Worm (Caenorhabditis elegans) whole organism, young adult: ENCODE data around the gene M106.7.

Source experiments
- B0035.1 ChIP-seq: sonication (generic microtip); optimal IDR thresholded peaks from 2 replicates; lab custom pipeline; 2016; ENCODE audit warnings: missing genetic modification characterization, mild to moderate bottlenecking, missing compliant biosample characterization, missing genotype, missing genetic modification reagents
- B0336.3 ChIP-seq: fragments of 200-800 bp; sonication (Bioruptor generic); IDR thresholded peaks from 2 replicates; pipeline ENCODE4 v1.3.6; 2022; ENCODE audit warnings: missing genetic modification characterization, missing compliant biosample characterization
- D2030.7 ChIP-seq: fragments of 200-800 bp; sonication (Bioruptor generic); IDR thresholded peaks from 2 replicates; pipeline ENCODE4 v1.3.6; 2022; ENCODE audit warnings: missing genetic modification reagents, missing genetic modification characterization, missing compliant biosample characterization
- F37B4.10 ChIP-seq: fragments of 200-800 bp; sonication (Bioruptor generic); IDR thresholded peaks from 2 replicates; pipeline ENCODE4 v1.3.6; 2022; ENCODE audit warnings: missing genetic modification characterization, missing compliant biosample characterization
- F49E8.2 ChIP-seq: sonication (generic microtip); optimal IDR thresholded peaks from 3 replicates; lab custom pipeline; 2017; ENCODE audit warnings: missing genetic modification characterization, mild to moderate bottlenecking, missing compliant biosample characterization, antibody characterized with exemption, moderate library complexity; ENCODE audit not compliant: insufficient read depth
- F55B11.4 ChIP-seq: sonication (generic microtip); optimal IDR thresholded peaks from 2 replicates; lab custom pipeline; 2016; ENCODE audit warnings: missing compliant biosample characterization, missing genetic modification characterization, borderline replicate concordance; ENCODE audit not compliant: insufficient read depth
- F57C9.4 ChIP-seq: sonication (generic microtip); optimal IDR thresholded peaks from 2 replicates; lab custom pipeline; 2017; ENCODE audit warnings: mild to moderate bottlenecking, missing genetic modification characterization, missing compliant biosample characterization
- K11D2.4 ChIP-seq: fragments of 200-800 bp; sonication (Bioruptor generic); IDR thresholded peaks from 2 replicates; pipeline ENCODE4 v1.3.6; 2022; ENCODE audit warnings: missing genetic modification reagents, missing genetic modification characterization, missing compliant biosample characterization
- Y53G8AR.9 ChIP-seq: fragments of 200-800 bp; sonication (Bioruptor generic); conservative IDR thresholded peaks from 2 replicates; pipeline ENCODE4 v1.3.6; 2022; ENCODE audit warnings: missing genetic modification reagents, missing genetic modification characterization, missing compliant biosample characterization
- Y67H2A.10 ChIP-seq: fragments of 200-800 bp; sonication (Bioruptor generic); conservative IDR thresholded peaks from 2 replicates; pipeline ENCODE4 v1.3.6; 2022; ENCODE audit warnings: missing genetic modification reagents, missing genetic modification characterization, missing compliant biosample characterization
- akir-1 ChIP-seq: fragments of 200-800 bp; sonication (Bioruptor generic); optimal IDR thresholded peaks from 2 replicates; lab custom pipeline; 2018; ENCODE audit warnings: mild to moderate bottlenecking, missing genetic modification characterization, moderate library complexity, missing compliant biosample characterization
- attf-3 ChIP-seq: fragments of 200-800 bp; sonication (Bioruptor generic); conservative IDR thresholded peaks from 2 replicates; pipeline ENCODE4 v1.3.6; 2022; ENCODE audit warnings: missing genetic modification reagents, missing genetic modification characterization, missing compliant biosample characterization
- attf-5 ChIP-seq: fragments of 200-800 bp; sonication (Bioruptor generic); optimal IDR thresholded peaks from 2 replicates; lab custom pipeline; 2018; ENCODE audit warnings: mild to moderate bottlenecking, missing genetic modification characterization, missing compliant biosample characterization
- bed-2 ChIP-seq: fragments of 200-800 bp; sonication (Bioruptor generic); IDR thresholded peaks from 2 replicates; pipeline ENCODE4 v1.3.6; 2022; ENCODE audit warnings: missing genetic modification reagents, missing genetic modification characterization, missing compliant biosample characterization
- cebp-1 ChIP-seq, 2 experiments: fragments of 200-800 bp in 1 of 2; sonication (Bioruptor generic) in 1 of 2; sonication (generic microtip) in 1 of 2; IDR thresholded peaks in 1 of 2; optimal IDR thresholded peaks in 1 of 2; 2 replicates each; pipeline versions ENCODE4 v1.3.6 to Lab custom; 2017 to 2022; ENCODE audit warnings: missing compliant biosample characterization in 2 of 2, missing genetic modification characterization in 2 of 2, mild to moderate bottlenecking in 1 of 2, missing genetic modification reagents in 1 of 2, moderate library complexity in 1 of 2
- ceh-27 ChIP-seq: fragments of 200-800 bp; sonication (Bioruptor generic); optimal IDR thresholded peaks from 2 replicates; lab custom pipeline; 2018; ENCODE audit warnings: mild to moderate bottlenecking, missing genetic modification characterization, moderate library complexity, missing compliant biosample characterization
- ceh-58 ChIP-seq: fragments of 200-800 bp; sonication (Bioruptor generic); IDR thresholded peaks from 2 replicates; pipeline ENCODE4 v1.3.6; 2022; ENCODE audit warnings: missing genetic modification characterization, missing compliant biosample characterization
- ceh-79 ChIP-seq: sonication (generic microtip); optimal IDR thresholded peaks from 2 replicates; lab custom pipeline; 2017; ENCODE audit warnings: mild to moderate bottlenecking, missing genetic modification characterization, missing compliant biosample characterization
- egl-18 ChIP-seq: fragments of 200-800 bp; sonication (Bioruptor generic); IDR thresholded peaks from 2 replicates; pipeline ENCODE4 v1.3.6; 2022; ENCODE audit warnings: missing genetic modification reagents, missing genetic modification characterization, missing compliant biosample characterization
- ekl-4 ChIP-seq: fragments of 200-800 bp; sonication (Bioruptor generic); IDR thresholded peaks from 2 replicates; pipeline ENCODE4 v1.3.6; 2022; ENCODE audit warnings: missing genetic modification reagents, missing genetic modification characterization, missing compliant biosample characterization
- ets-4 ChIP-seq: fragments of 200-800 bp; sonication (Bioruptor generic); optimal IDR thresholded peaks from 2 replicates; lab custom pipeline; 2018; ENCODE audit warnings: mild to moderate bottlenecking, missing genetic modification characterization, missing compliant biosample characterization
- fkh-3 ChIP-seq: sonication (generic microtip); optimal IDR thresholded peaks from 2 replicates; lab custom pipeline; 2016; ENCODE audit warnings: mild to moderate bottlenecking, missing genetic modification characterization, missing compliant biosample characterization
- him-1 ChIP-seq: sonication (generic microtip); optimal IDR thresholded peaks from 2 replicates; lab custom pipeline; 2016; ENCODE audit warnings: missing genotype, missing genetic modification reagents, missing genetic modification characterization, missing compliant biosample characterization
- hlh-12 ChIP-seq: sonication (generic microtip); optimal IDR thresholded peaks from 2 replicates; lab custom pipeline; 2016; ENCODE audit warnings: missing genetic modification characterization, missing compliant biosample characterization
- hlh-26 ChIP-seq: fragments of 200-800 bp; sonication (Bioruptor generic); conservative IDR thresholded peaks from 2 replicates; pipeline ENCODE4 v1.3.6; 2022; ENCODE audit warnings: missing genetic modification reagents, missing genetic modification characterization, missing compliant biosample characterization
- hmg-1.2 ChIP-seq: fragments of 200-800 bp; sonication (Bioruptor generic); IDR thresholded peaks from 2 replicates; pipeline ENCODE4 v1.3.6; 2022; ENCODE audit warnings: missing genetic modification reagents, missing genetic modification characterization, missing compliant biosample characterization
- hrde-1 ChIP-seq: sonication (generic microtip); optimal IDR thresholded peaks from 2 replicates; lab custom pipeline; 2016; ENCODE audit warnings: missing genetic modification characterization, mild to moderate bottlenecking, missing compliant biosample characterization, moderate library complexity, missing genotype, missing genetic modification reagents, borderline replicate concordance
- hsf-1 ChIP-seq: fragments of 200-800 bp; sonication (Bioruptor generic); IDR thresholded peaks from 2 replicates; pipeline ENCODE4 v1.3.6; 2022; ENCODE audit warnings: missing genetic modification reagents, missing genetic modification characterization, missing compliant biosample characterization
- lag-1 ChIP-seq: fragments of 200-800 bp; sonication (Bioruptor generic); IDR thresholded peaks from 2 replicates; pipeline ENCODE4 v1.3.6; 2022; ENCODE audit warnings: missing genetic modification reagents, missing genetic modification characterization, missing compliant biosample characterization
- lin-40 ChIP-seq: sonication (generic microtip); optimal IDR thresholded peaks from 2 replicates; lab custom pipeline; 2016; ENCODE audit warnings: missing genetic modification characterization, mild to moderate bottlenecking, missing compliant biosample characterization, missing genotype, missing genetic modification reagents
- lin-54 ChIP-seq: fragments of 200-800 bp; sonication (Bioruptor generic); optimal IDR thresholded peaks from 2 replicates; lab custom pipeline; 2018; ENCODE audit warnings: mild to moderate bottlenecking, missing genetic modification characterization, missing compliant biosample characterization
- lir-1 ChIP-seq: fragments of 200-800 bp; sonication (Bioruptor generic); conservative IDR thresholded peaks from 2 replicates; pipeline ENCODE4 v1.3.6; 2022; ENCODE audit warnings: missing genetic modification reagents, missing genetic modification characterization, missing compliant biosample characterization
- madf-10 ChIP-seq: sonication (generic microtip); optimal IDR thresholded peaks from 2 replicates; lab custom pipeline; 2016; ENCODE audit warnings: mild to moderate bottlenecking, missing genetic modification characterization, missing compliant biosample characterization
- madf-8 ChIP-seq: fragments of 200-800 bp; sonication (Bioruptor generic); conservative IDR thresholded peaks from 2 replicates; pipeline ENCODE4 v1.3.6; 2022; ENCODE audit warnings: missing genetic modification reagents, missing genetic modification characterization, missing compliant biosample characterization
- nfyb-1 ChIP-seq: fragments of 200-800 bp; sonication (Bioruptor generic); IDR thresholded peaks from 2 replicates; pipeline ENCODE4 v1.3.6; 2022; ENCODE audit warnings: missing genetic modification reagents, missing genetic modification characterization, missing compliant biosample characterization
- nhr-27 ChIP-seq: fragments of 200-800 bp; sonication (Bioruptor generic); optimal IDR thresholded peaks from 2 replicates; lab custom pipeline; 2018; ENCODE audit warnings: mild to moderate bottlenecking, missing genetic modification characterization, moderate library complexity, missing compliant biosample characterization
- pbrm-1 ChIP-seq: fragments of 200-800 bp; sonication (Bioruptor generic); IDR thresholded peaks from 2 replicates; pipeline ENCODE4 v1.3.6; 2022; ENCODE audit warnings: missing genetic modification reagents, missing genetic modification characterization, missing compliant biosample characterization
- pha-4 ChIP-seq: fragments of 150-350 bp; sonication (generic microtip); optimal IDR thresholded peaks from 2 replicates; lab custom pipeline; 2014; ENCODE audit warnings: missing biosample characterization, missing genetic modification reagents, missing genetic modification characterization
- repo-1 ChIP-seq: sonication (generic microtip); optimal IDR thresholded peaks from 2 replicates; lab custom pipeline; 2017; ENCODE audit warnings: mild to moderate bottlenecking, missing genetic modification characterization, missing compliant biosample characterization
- snpc-1.3 ChIP-seq: sonication (generic microtip); optimal IDR thresholded peaks from 2 replicates; lab custom pipeline; 2017; ENCODE audit warnings: missing genetic modification characterization, mild to moderate bottlenecking, missing compliant biosample characterization, antibody characterized with exemption, moderate library complexity, missing genotype, missing genetic modification reagents; ENCODE audit not compliant: insufficient read depth
- unc-130 ChIP-seq: sonication (generic microtip); optimal IDR thresholded peaks from 2 replicates; lab custom pipeline; 2016; ENCODE audit warnings: missing genetic modification reagents, missing genetic modification characterization, missing compliant biosample characterization
- xnd-1 ChIP-seq: sonication (generic microtip); optimal IDR thresholded peaks from 2 replicates; lab custom pipeline; 2016; ENCODE audit warnings: missing genotype, missing genetic modification reagents, missing genetic modification characterization, missing compliant biosample characterization
- zfh-2 ChIP-seq: fragments of 200-800 bp; sonication (Bioruptor generic); conservative IDR thresholded peaks from 2 replicates; pipeline ENCODE4 v1.3.6; 2022; ENCODE audit warnings: missing genetic modification reagents, missing genetic modification characterization, missing compliant biosample characterization
- zim-3 ChIP-seq: sonication (generic microtip); optimal IDR thresholded peaks from 2 replicates; lab custom pipeline; 2017; ENCODE audit warnings: mild to moderate bottlenecking, missing genetic modification characterization, moderate library complexity, missing compliant biosample characterization
- ztf-18 ChIP-seq: sonication (generic microtip); optimal IDR thresholded peaks from 2 replicates; lab custom pipeline; 2016; ENCODE audit warnings: missing genotype, mild to moderate bottlenecking, missing genetic modification characterization, missing compliant biosample characterization
- ztf-26 ChIP-seq: sonication (generic microtip); optimal IDR thresholded peaks from 2 replicates; lab custom pipeline; 2017; ENCODE audit warnings: missing genetic modification characterization, missing compliant biosample characterization
- ztf-6 ChIP-seq: fragments of 200-800 bp; sonication (Bioruptor generic); IDR thresholded peaks from 2 replicates; pipeline ENCODE4 v1.3.6; 2022; ENCODE audit warnings: missing genetic modification reagents, missing genetic modification characterization, missing compliant biosample characterization

Gene M106.7

ce11 chrII:10840067-10840466, 16.9 kb downstream of the M106.7 start (continued):
- TF ChIP-seq Y67H2A.10 (GFP tag; lab: Robert Waterston, UW), result 0 out of 2 replicates have a peak, but pooled peaks have one; percentile 18
- peak; percentile 64 for TF ChIP-seq zfh-2 (GFP tag; lab: Robert Waterston, UW)
- no peak for TF ChIP-seq F37B4.10
- peak; percentile 79 for TF ChIP-seq ztf-18
- TF ChIP-seq pha-4, result no peak
- peak; percentile 82 for TF ChIP-seq madf-10 (tag; lab: Kevin White, UChicago)
- TF ChIP-seq cebp-1 (GFP tag; IDR thresholded peaks at IDR 0.05; lab: Robert Waterston, UW), result peak; percentile 37; the same call in 1 of the 2 replicates
- TF ChIP-seq cebp-1 (tag; optimal IDR thresholded peaks at IDR 0.05; lab: Kevin White, UChicago), result peak; percentile 76
- TF ChIP-seq akir-1 (GFP tag; lab: Kevin White, UChicago), result peak; percentile 65
- no peak for TF ChIP-seq F55B11.4 (tag; lab: Kevin White, UChicago)
- TF ChIP-seq ztf-26 (tag; lab: Kevin White, UChicago), result peak; percentile 79
- TF ChIP-seq madf-8 (GFP tag; lab: Robert Waterston, UW), result peak; percentile 45
- peak; percentile 48 for TF ChIP-seq B0035.1 (tag; lab: Kevin White, UChicago)
- peak; percentile 75 for TF ChIP-seq fkh-3
- TF ChIP-seq lir-1 (GFP tag; lab: Robert Waterston, UW), result peak; percentile 58; the same call in 1 of the 2 replicates
- peak; percentile 86 for TF ChIP-seq snpc-1.3 (tag; lab: Kevin White, UChicago)
- TF ChIP-seq unc-130 (GFP tag; lab: Kevin White, UChicago), result peak; percentile 10
- TF ChIP-seq xnd-1 (tag; lab: Kevin White, UChicago), result no peak
- TF ChIP-seq B0336.3 (GFP tag; lab: Robert Waterston, UW), result peak; percentile 81
- peak; percentile 92 for TF ChIP-seq ceh-27 (GFP tag; lab: Kevin White, UChicago)
- TF ChIP-seq attf-5 (GFP tag; lab: Kevin White, UChicago), result peak; percentile 82
- peak; percentile 49; the same call in 1 of the 2 replicates for TF ChIP-seq pbrm-1 (GFP tag; lab: Robert Waterston, UW)
- no peak for TF ChIP-seq lag-1
- 0 out of 2 replicates have a peak, but pooled peaks have one; percentile 60 for TF ChIP-seq ztf-6
- TF ChIP-seq lin-40 (tag; lab: Kevin White, UChicago), result peak; percentile 78
- TF ChIP-seq nhr-27 (tag; lab: Kevin White, UChicago), result no peak
- TF ChIP-seq attf-3 (GFP tag; lab: Robert Waterston, UW), result peak; percentile 59; the same call in 1 of the 2 replicates
- TF ChIP-seq K11D2.4 (GFP tag; lab: Robert Waterston, UW), result peak; percentile 64; the same call in 1 of the 2 replicates
- no peak for TF ChIP-seq ceh-58 (GFP tag; lab: Robert Waterston, UW)
- no peak for TF ChIP-seq hlh-26 (GFP tag; lab: Robert Waterston, UW)
- 0 out of 2 replicates have a peak, but pooled peaks have one; percentile 66 for TF ChIP-seq egl-18 (GFP tag; lab: Robert Waterston, UW)
- 0 out of 2 replicates have a peak, but pooled peaks have one; percentile 25 for TF ChIP-seq hsf-1 (GFP tag; lab: Robert Waterston, UW)
- TF ChIP-seq repo-1 (tag; lab: Kevin White, UChicago), result peak; percentile 87
- TF ChIP-seq ets-4 (GFP tag; lab: Kevin White, UChicago), result peak; percentile 44
- TF ChIP-seq nfyb-1 (GFP tag; lab: Robert Waterston, UW), result peak; percentile 91
- TF ChIP-seq hrde-1 (tag; lab: Kevin White, UChicago), result peak; percentile 81
- TF ChIP-seq ceh-79 (tag; lab: Kevin White, UChicago), result peak; percentile 84
- TF ChIP-seq F49E8.2 (tag; lab: Kevin White, UChicago), result peak; percentile 34
- TF ChIP-seq F57C9.4 (tag; lab: Kevin White, UChicago), result no peak
- TF ChIP-seq D2030.7 (GFP tag; lab: Robert Waterston, UW), result peak; percentile 43
- peak; percentile 88 for TF ChIP-seq Y53G8AR.9 (GFP tag; lab: Robert Waterston, UW)
- TF ChIP-seq lin-54 (GFP tag; lab: Kevin White, UChicago), result peak; percentile 81
- peak; percentile 76 for TF ChIP-seq hmg-1.2
- TF ChIP-seq bed-2, result 0 out of 2 replicates have a peak, but pooled peaks have one; percentile 36
- TF ChIP-seq hlh-12 (tag; lab: Kevin White, UChicago), result peak; percentile 23
- TF ChIP-seq ekl-4, result peak; percentile 83
- peak; percentile 90 for TF ChIP-seq zim-3 (tag; lab: Kevin White, UChicago)
- peak; percentile 91 for TF ChIP-seq him-1
